Worm (Caenorhabditis elegans) whole organism, mixed stage, embryonic: Measurements from ENCODE around the gene T26H5.10.

ENCODE experiments used
- M03D4.4 ChIP-seq: sonication (generic microtip); optimal IDR thresholded peaks from 2 replicates; lab custom pipeline; 2017; ENCODE audit warnings: mild to moderate bottlenecking, missing genetic modification characterization, missing compliant biosample characterization
- bed-3 ChIP-seq: fragments of 200-800 bp; sonication (Bioruptor generic); optimal IDR thresholded peaks from 3 replicates; lab custom pipeline; 2018; ENCODE audit warnings: mild to moderate bottlenecking, missing genetic modification characterization, moderate library complexity, missing compliant biosample characterization
- ceh-39 ChIP-seq: fragments of 150-350 bp; optimal IDR thresholded peaks from 2 replicates; lab custom pipeline; 2014; ENCODE audit warnings: missing biosample characterization, missing genetic modification characterization
- ceh-43 ChIP-seq: fragments of 200-800 bp; sonication (Bioruptor generic); optimal IDR thresholded peaks from 2 replicates; lab custom pipeline; 2018; ENCODE audit warnings: mild to moderate bottlenecking, missing genetic modification characterization, moderate library complexity, missing compliant biosample characterization
- ceh-83 ChIP-seq: fragments of 200-800 bp; sonication (Bioruptor generic); optimal IDR thresholded peaks from 2 replicates; lab custom pipeline; 2018; ENCODE audit warnings: mild to moderate bottlenecking, missing genetic modification characterization, missing compliant biosample characterization
- ces-1 ChIP-seq: fragments of 150-350 bp; optimal IDR thresholded peaks from 2 replicates; lab custom pipeline; 2014; ENCODE audit warnings: missing biosample characterization, missing genetic modification reagents, missing genetic modification characterization
- cnd-1 ChIP-seq: fragments of 200-800 bp; sonication (Bioruptor generic); optimal IDR thresholded peaks from 2 replicates; lab custom pipeline; 2018; ENCODE audit warnings: mild to moderate bottlenecking, missing genetic modification characterization, missing compliant biosample characterization
- drap-1 ChIP-seq: fragments of 200-800 bp; sonication (Bioruptor generic); optimal IDR thresholded peaks from 3 replicates; lab custom pipeline; 2018; ENCODE audit warnings: mild to moderate bottlenecking, missing genetic modification characterization, missing compliant biosample characterization
- elt-1 ChIP-seq: sonication (generic microtip); optimal IDR thresholded peaks from 2 replicates; lab custom pipeline; 2017; ENCODE audit warnings: missing genetic modification characterization, mild to moderate bottlenecking, missing compliant biosample characterization, antibody characterized with exemption, moderate library complexity, borderline replicate concordance; ENCODE audit not compliant: insufficient read depth
- elt-3 ChIP-seq: fragments of 150-350 bp; optimal IDR thresholded peaks from 2 replicates; lab custom pipeline; 2014; ENCODE audit warnings: missing biosample characterization, missing genetic modification characterization
- flh-1 ChIP-seq: fragments of 200-800 bp; sonication (Bioruptor generic); optimal IDR thresholded peaks from 2 replicates; lab custom pipeline; 2018; ENCODE audit warnings: mild to moderate bottlenecking, missing genetic modification characterization, moderate library complexity, missing compliant biosample characterization
- ham-2 ChIP-seq: fragments of 200-800 bp; sonication (Bioruptor generic); optimal IDR thresholded peaks from 2 replicates; lab custom pipeline; 2018; ENCODE audit warnings: mild to moderate bottlenecking, missing genetic modification characterization, missing compliant biosample characterization
- hlh-1 ChIP-seq: fragments of 150-350 bp; optimal IDR thresholded peaks from 2 replicates; lab custom pipeline; 2014; ENCODE audit warnings: missing biosample characterization, missing genetic modification reagents, missing genetic modification characterization
- lin-13 ChIP-seq: fragments of 150-350 bp; optimal IDR thresholded peaks from 2 replicates; lab custom pipeline; 2014; ENCODE audit warnings: missing biosample characterization, missing genetic modification characterization
- lsy-2 ChIP-seq: fragments of 150-350 bp; optimal IDR thresholded peaks from 2 replicates; lab custom pipeline; 2014; ENCODE audit warnings: missing biosample characterization, missing genetic modification characterization
- mab-5 ChIP-seq: fragments of 150-350 bp; optimal IDR thresholded peaks from 2 replicates; lab custom pipeline; 2014; ENCODE audit warnings: missing biosample characterization, missing genetic modification characterization
- mep-1 ChIP-seq: fragments of 150-350 bp; optimal IDR thresholded peaks from 2 replicates; lab custom pipeline; 2017; ENCODE audit warnings: missing biosample characterization, missing genetic modification reagents, missing genetic modification characterization, inconsistent platforms
- nhr-12 ChIP-seq: fragments of 150-350 bp; optimal IDR thresholded peaks from 2 replicates; lab custom pipeline; 2014; ENCODE audit warnings: missing biosample characterization, missing genetic modification characterization
- nhr-28 ChIP-seq: fragments of 150-350 bp; optimal IDR thresholded peaks from 2 replicates; lab custom pipeline; 2014; ENCODE audit warnings: missing biosample characterization, missing genetic modification characterization
- nhr-76 ChIP-seq: sonication (generic microtip); optimal IDR thresholded peaks from 2 replicates; lab custom pipeline; 2017; ENCODE audit warnings: missing biosample characterization, missing genetic modification characterization
- pha-4 ChIP-seq: fragments of 150-350 bp; optimal IDR thresholded peaks from 2 replicates; lab custom pipeline; 2018; ENCODE audit warnings: missing biosample characterization, missing genetic modification reagents, missing genetic modification characterization
- sem-2 ChIP-seq: fragments of 200-800 bp; sonication (Bioruptor generic); optimal IDR thresholded peaks from 2 replicates; lab custom pipeline; 2018; ENCODE audit warnings: mild to moderate bottlenecking, missing genetic modification characterization, missing compliant biosample characterization
- snpc-4 ChIP-seq: fragments of 150-350 bp; optimal IDR thresholded peaks from 2 replicates; lab custom pipeline; 2014; ENCODE audit warnings: missing biosample characterization, missing genetic modification characterization
- tbx-8 ChIP-seq: fragments of 200-800 bp; sonication (Bioruptor generic); optimal IDR thresholded peaks from 2 replicates; lab custom pipeline; 2018; ENCODE audit warnings: mild to moderate bottlenecking, missing genetic modification characterization, moderate library complexity, missing compliant biosample characterization
- unc-120 ChIP-seq: sonication (generic microtip); optimal IDR thresholded peaks from 2 replicates; lab custom pipeline; 2017; ENCODE audit warnings: missing genetic modification characterization, missing compliant biosample characterization; ENCODE audit not compliant: poor library complexity, severe bottlenecking
- unc-39 ChIP-seq: fragments of 150-350 bp; optimal IDR thresholded peaks from 2 replicates; lab custom pipeline; 2014; ENCODE audit warnings: missing biosample characterization, missing genetic modification characterization
- unc-62 ChIP-seq: fragments of 150-350 bp; optimal IDR thresholded peaks from 2 replicates; lab custom pipeline; 2014; ENCODE audit warnings: missing biosample characterization, missing genetic modification reagents, missing genetic modification characterization
- zip-8 ChIP-seq: fragments of 150-350 bp; optimal IDR thresholded peaks from 2 replicates; lab custom pipeline; 2014; ENCODE audit warnings: missing biosample characterization, missing genetic modification characterization
- ztf-11 ChIP-seq: fragments of 150-350 bp; optimal IDR thresholded peaks from 2 replicates; lab custom pipeline; 2014; ENCODE audit warnings: missing biosample characterization, missing genetic modification characterization

The T26H5.10 gene

ce11 chrV:15442384-15442783, 1.2 kb downstream of the T26H5.10 start:
- TF ChIP-seq snpc-4 (tag; lab: Kevin White, UChicago): no peak
- no peak for TF ChIP-seq zip-8 (tag; lab: Kevin White, UChicago)
- no peak for TF ChIP-seq nhr-76
- no peak for TF ChIP-seq flh-1 (GFP tag; lab: Kevin White, UChicago)
- TF ChIP-seq nhr-12 (tag; lab: Kevin White, UChicago): no peak
- no peak for TF ChIP-seq lin-13 (tag; lab: Kevin White, UChicago)
- no peak for TF ChIP-seq hlh-1 (tag; lab: Kevin White, UChicago)
- no peak for TF ChIP-seq cnd-1 (tag; lab: Kevin White, UChicago)
- TF ChIP-seq bed-3 (GFP tag; lab: Kevin White, UChicago): no peak
- TF ChIP-seq mab-5 (tag; lab: Kevin White, UChicago): no peak
- no peak for TF ChIP-seq lsy-2
- no peak for TF ChIP-seq ceh-83 (GFP tag; lab: Kevin White, UChicago)
- TF ChIP-seq M03D4.4 (tag; lab: Kevin White, UChicago): no peak
- TF ChIP-seq sem-2: no peak
- no peak for TF ChIP-seq tbx-8 (GFP tag; lab: Kevin White, UChicago)
- TF ChIP-seq, all 35 proteins: peak for 0

- TF ChIP-seq elt-3 (tag; lab: Kevin White, UChicago): no peak
- no peak for TF ChIP-seq ham-2 (GFP tag; lab: Kevin White, UChicago)
- TF ChIP-seq lin-13 (tag; lab: Kevin White, UChicago): no peak
- no peak for TF ChIP-seq ceh-83 (GFP tag; lab: Kevin White, UChicago)
- TF ChIP-seq unc-62 (GFP tag; lab: Kevin White, UChicago): no peak
- TF ChIP-seq, all 35 proteins: peak for 0
These were observed 7.5 kb downstream of the T26H5.10 start for ce11 chrV:15436133-15436532.

- TF ChIP-seq ceh-43 (GFP tag; lab: Kevin White, UChicago): no peak
- TF ChIP-seq ceh-39 (tag; lab: Kevin White, UChicago): no peak
- TF ChIP-seq zip-8 (tag; lab: Kevin White, UChicago): no peak
- no peak for TF ChIP-seq pha-4
- no peak for TF ChIP-seq hlh-1 (tag; lab: Kevin White, UChicago)
- no peak for TF ChIP-seq ztf-11
- no peak for TF ChIP-seq lin-13 (tag; lab: Kevin White, UChicago)
- TF ChIP-seq mab-5 (tag; lab: Kevin White, UChicago): no peak
- no peak for TF ChIP-seq M03D4.4 (tag; lab: Kevin White, UChicago)
- TF ChIP-seq lsy-2: no peak
- no peak for TF ChIP-seq elt-1 (tag; lab: Kevin White, UChicago)
These were observed 9.0 kb downstream of the T26H5.10 start for ce11 chrV:15434647-15435046.

DNA sequence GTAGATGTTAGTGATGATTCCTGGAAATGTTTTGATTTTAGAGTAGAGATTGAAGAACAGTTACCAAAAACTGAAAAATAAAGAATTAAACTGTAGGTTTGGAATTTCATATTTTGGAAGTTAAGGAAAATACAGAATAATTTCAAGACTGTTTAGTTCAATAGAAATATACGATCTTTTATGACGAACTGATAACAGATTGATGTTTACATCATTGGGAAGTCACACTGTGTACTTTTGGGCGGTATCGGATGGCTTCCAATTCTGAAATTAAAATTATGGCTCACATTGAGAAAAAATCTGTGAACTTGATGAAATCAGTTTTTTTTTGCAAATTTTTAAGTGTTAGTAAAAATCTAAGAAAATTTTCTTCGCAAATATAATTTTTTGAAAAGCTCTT, 11.2 kb downstream of the T26H5.10 start, which contains the start of gene T26H5.8:
Gene T26H5.8, minus strand, starts transcription at position 270 of the 400 bp plus-strand sequence.
- TF ChIP-seq ces-1 (GFP tag; lab: Kevin White, UChicago) (no peak), ham-2 (GFP tag; lab: Kevin White, UChicago) (no peak), cnd-1 (tag; lab: Kevin White, UChicago) (no peak), zip-8 (tag; lab: Kevin White, UChicago) (no peak), unc-39 (tag; lab: Kevin White, UChicago) (no peak), drap-1 (GFP tag; lab: Kevin White, UChicago) (no peak), ceh-83 (GFP tag; lab: Kevin White, UChicago) (no peak), elt-3 (tag; lab: Kevin White, UChicago) (no peak), unc-120 (tag; lab: Kevin White, UChicago) (no peak), tbx-8 (GFP tag; lab: Kevin White, UChicago) (no peak), mep-1 (tag; lab: Kevin White, UChicago) (no peak), flh-1 (GFP tag; lab: Kevin White, UChicago) (no peak), snpc-4 (tag; lab: Kevin White, UChicago) (no peak)

DNA sequence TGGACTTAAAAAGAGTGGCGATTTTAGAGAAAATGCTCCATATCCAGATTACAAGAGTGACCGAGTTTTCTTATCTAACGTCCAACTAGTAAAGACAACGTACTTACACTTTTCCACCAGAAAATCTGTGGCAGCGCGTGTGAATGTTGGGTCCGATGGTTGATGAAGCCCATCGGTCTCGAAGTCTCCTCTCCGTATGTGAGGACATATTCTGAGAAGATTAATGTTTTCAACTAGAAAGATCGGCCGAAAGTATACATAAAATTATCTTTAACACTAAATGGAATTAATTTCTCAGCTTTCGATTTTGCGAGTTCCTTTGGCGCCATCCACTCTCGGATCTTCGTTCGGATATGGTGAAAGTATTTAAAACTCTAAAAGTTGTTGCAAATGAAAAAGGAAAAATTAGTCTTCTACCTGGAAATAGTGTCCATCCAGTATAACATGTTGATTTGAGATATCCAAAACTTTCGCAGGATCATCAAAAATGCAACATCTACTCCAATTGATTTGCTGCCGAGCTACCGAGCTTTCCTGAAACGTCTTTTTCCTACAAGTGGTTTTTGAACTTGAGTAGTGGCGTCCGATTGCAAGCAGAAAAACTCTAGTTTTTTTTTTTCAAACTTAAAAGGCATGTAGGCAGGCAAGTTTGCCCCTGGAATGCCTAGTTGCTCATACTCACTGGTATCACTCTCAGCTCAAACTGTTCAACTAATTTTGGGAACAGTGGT, 12.1 kb downstream of the T26H5.10 start:
- TF ChIP-seq unc-120 (tag; lab: Kevin White, UChicago): no peak
- no peak for TF ChIP-seq drap-1 (GFP tag; lab: Kevin White, UChicago)
- no peak for TF ChIP-seq zip-8 (tag; lab: Kevin White, UChicago)
- TF ChIP-seq hlh-1 (tag; lab: Kevin White, UChicago): no peak
- TF ChIP-seq ham-2 (GFP tag; lab: Kevin White, UChicago): no peak
- no peak for TF ChIP-seq pha-4
- TF ChIP-seq ceh-43 (GFP tag; lab: Kevin White, UChicago): no peak
- no peak for TF ChIP-seq nhr-28 (tag; lab: Kevin White, UChicago)
